Worm (Caenorhabditis elegans): ENCODE data around the gene C15H7.3.

C15H7.3 gene

DNA sequence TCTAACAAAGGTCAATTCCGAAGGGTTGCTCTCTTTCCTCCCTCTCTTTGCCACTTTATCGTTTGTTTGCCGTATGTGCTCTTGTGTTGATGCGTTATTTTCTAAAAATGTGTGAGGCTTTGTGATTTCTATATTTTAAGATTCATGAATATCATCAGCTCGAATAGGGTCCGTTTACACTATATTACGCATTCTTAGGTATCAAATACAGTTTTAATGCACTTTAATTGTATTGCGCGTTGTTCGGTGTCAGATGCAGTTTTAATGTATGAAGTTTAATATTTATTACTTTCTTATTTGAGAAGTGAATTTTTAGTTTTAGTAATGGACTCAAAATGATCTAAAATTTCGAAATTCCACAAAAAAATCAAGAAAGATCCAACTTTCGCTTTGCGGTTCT lies 44.6 kb upstream of the C15H7.3 start, which contains the start of gene bud-31:
bud-31 (minus strand) TSS at position 101 of the 400 bp plus-strand sequence.
- TF ChIP-seq grh-1 (GFP tag; IDR thresholded peaks at IDR 0.05) (no peak), ztf-4 (tag; optimal IDR thresholded peaks at IDR 0.05) (no peak), lsy-2 (tag; optimal IDR thresholded peaks at IDR 0.05) (no peak), skn-1 (tag; optimal IDR thresholded peaks at IDR 0.05) (no peak), egl-27 (tag; optimal IDR thresholded peaks at IDR 0.05) (no peak), efl-3 (GFP tag; optimal IDR thresholded peaks at IDR 0.05) (no peak), mep-1 (tag; optimal IDR thresholded peaks at IDR 0.05) (no peak), mef-2 (tag; optimal IDR thresholded peaks at IDR 0.05) (no peak), tbx-2 (tag; optimal IDR thresholded peaks at IDR 0.05) (no peak), sup-37 (GFP tag; optimal IDR thresholded peaks at IDR 0.05) (no peak), F16B12.6 (tag; optimal IDR thresholded peaks at IDR 0.05) (no peak), efl-1 (optimal IDR thresholded peaks at IDR 0.05) (no peak), efl-1 (GFP tag; optimal IDR thresholded peaks at IDR 0.05 in 1 of 2) (no peak), nhr-85 (tag) (no peak), lin-13 (GFP tag; optimal IDR thresholded peaks at IDR 0.05) (no peak), aly-2 (tag; optimal IDR thresholded peaks at IDR 0.05) (no peak), xbp-1 (tag; optimal IDR thresholded peaks at IDR 0.05) (no peak), lin-39 (tag; optimal IDR thresholded peaks at IDR 0.05) (no peak), nhr-76 (tag; optimal IDR thresholded peaks at IDR 0.05) (no peak), pax-3 (tag; optimal IDR thresholded peaks at IDR 0.05) (no peak)

DNA sequence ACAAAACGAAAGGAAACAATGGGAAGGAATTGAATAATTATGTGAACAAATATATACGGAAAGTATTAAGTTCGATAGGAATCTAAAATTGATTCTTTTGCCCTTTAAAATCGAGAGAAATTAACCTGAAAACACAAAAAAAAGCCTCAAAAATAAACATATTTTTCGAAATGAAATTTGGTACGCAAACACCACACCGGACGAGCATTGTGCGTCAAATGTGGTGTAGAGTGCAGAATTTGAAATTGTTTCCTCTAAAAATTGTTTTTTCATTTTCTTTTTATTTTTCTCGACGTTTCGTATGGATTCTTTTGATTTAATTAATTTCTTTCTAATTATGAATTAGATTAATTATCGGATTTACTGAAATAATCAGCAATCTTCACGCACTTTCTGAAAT lies 43.6 kb upstream of the C15H7.3 start:
- TF ChIP-seq elt-3 (tag; optimal IDR thresholded peaks at IDR 0.05) (peak in 1 of 6 experiments; percentile 20), lsy-2 (tag; optimal IDR thresholded peaks at IDR 0.05) (peak; percentile 35 to 62), lin-35 (GFP tag; optimal IDR thresholded peaks at IDR 0.05) (peak; percentile 44 to 71), snu-23 (GFP tag; optimal IDR thresholded peaks at IDR 0.05) (peak; percentile 46), dpl-1 (GFP tag; optimal IDR thresholded peaks at IDR 0.05) (peak; percentile 37 to 63 (median 48)), blmp-1 (tag; optimal IDR thresholded peaks at IDR 0.05) (peak; percentile 14), zip-4 (GFP tag; optimal IDR thresholded peaks at IDR 0.05) (no peak), efl-1 (optimal IDR thresholded peaks at IDR 0.05) (peak; percentile 36 to 61), efl-1 (GFP tag; optimal IDR thresholded peaks at IDR 0.05 in 1 of 2) (peak; percentile 60 to 96), lin-15B (tag; optimal IDR thresholded peaks at IDR 0.05) (no peak), nhr-76 (tag; optimal IDR thresholded peaks at IDR 0.05) (no peak), efl-3 (GFP tag; optimal IDR thresholded peaks at IDR 0.05) (no peak), F16B12.6 (tag; optimal IDR thresholded peaks at IDR 0.05) (peak; percentile 87), rnt-1 (tag; optimal IDR thresholded peaks at IDR 0.05) (peak; percentile 7), nhr-84 (tag; optimal IDR thresholded peaks at IDR 0.05) (no peak), nhr-47 (tag; optimal IDR thresholded peaks at IDR 0.05) (peak; percentile 3), mef-2 (tag; optimal IDR thresholded peaks at IDR 0.05) (no peak), C16A3.4 (tag; optimal IDR thresholded peaks at IDR 0.05) (peak; percentile 29), nhr-90 (tag; optimal IDR thresholded peaks at IDR 0.05; ENCODE audit: poor library complexity) (no peak), lin-14 (GFP tag; optimal IDR thresholded peaks at IDR 0.05) (peak; percentile 16), mep-1 (tag; optimal IDR thresholded peaks at IDR 0.05) (peak; percentile 26), nhr-71 (tag; optimal IDR thresholded peaks at IDR 0.05) (peak; percentile 38), swsn-7 (tag; optimal IDR thresholded peaks at IDR 0.05) (peak; percentile 20), fkh-4 (tag; optimal IDR thresholded peaks at IDR 0.05; ENCODE audit: borderline replicate concordance) (no peak), nhr-20 (tag; optimal IDR thresholded peaks at IDR 0.05) (no peak)

DNA sequence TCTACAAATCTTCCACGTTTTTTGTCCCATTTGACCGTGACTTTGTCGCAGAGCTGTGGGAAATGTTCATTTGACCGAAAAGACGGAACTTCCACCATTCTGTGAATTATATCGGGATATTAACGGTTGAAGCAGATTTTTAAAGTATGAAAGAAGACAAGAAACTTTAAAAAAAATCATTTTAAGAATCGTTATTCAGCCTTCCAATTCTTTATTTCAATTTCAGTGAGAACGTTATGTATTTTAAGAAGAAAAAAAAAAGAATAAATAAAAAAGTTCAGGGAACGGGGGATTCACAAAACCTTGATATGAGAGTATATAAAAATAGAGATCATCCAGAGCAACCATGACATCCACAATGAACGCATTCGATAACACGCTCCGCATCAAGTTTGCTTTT lies 42.7 kb upstream of the C15H7.3 start, which contains the start of gene set-3:
set-3 (minus strand) TSS at position 101 of the 400 bp plus-strand sequence.
- no peak for TF ChIP-seq C34B4.2 (tag; optimal IDR thresholded peaks at IDR 0.05)
- TF ChIP-seq lin-15B (tag; optimal IDR thresholded peaks at IDR 0.05) = no peak
- no peak for TF ChIP-seq alr-1 (tag; optimal IDR thresholded peaks at IDR 0.05; ENCODE audit: borderline replicate concordance)
- no peak for TF ChIP-seq ces-1 (GFP tag; optimal IDR thresholded peaks at IDR 0.05)
- no peak for TF ChIP-seq skn-1 (tag; optimal IDR thresholded peaks at IDR 0.05)
- no peak for TF ChIP-seq C04F5.9 (tag; optimal IDR thresholded peaks at IDR 0.05)
- TF ChIP-seq nhr-19 (GFP tag; conservative IDR thresholded peaks at IDR 0.05) = no peak
- TF ChIP-seq snu-23 (GFP tag; optimal IDR thresholded peaks at IDR 0.05) = no peak
- no peak for TF ChIP-seq ceh-82 (tag; optimal IDR thresholded peaks at IDR 0.05)
- no peak for TF ChIP-seq unc-130 (tag; optimal IDR thresholded peaks at IDR 0.05)
- no peak for TF ChIP-seq swsn-7 (tag; optimal IDR thresholded peaks at IDR 0.05)
- TF ChIP-seq lin-13 (GFP tag; optimal IDR thresholded peaks at IDR 0.05) = no peak
- no peak for TF ChIP-seq isw-1 (GFP tag; IDR thresholded peaks at IDR 0.05)
- no peak for TF ChIP-seq ceh-63 (GFP tag; optimal IDR thresholded peaks at IDR 0.05)
- no peak for TF ChIP-seq dpl-1 (GFP tag; optimal IDR thresholded peaks at IDR 0.05)
- no peak for TF ChIP-seq pag-3 (tag; optimal IDR thresholded peaks at IDR 0.05; ENCODE audit: borderline replicate concordance, insufficient read depth)
- no peak for TF ChIP-seq hpl-2 (GFP tag; optimal IDR thresholded peaks at IDR 0.05)

Data from whole organism, L1 larva.